Fruit fly (Drosophila melanogaster) whole organism, embryonic: ENCODE data around the gene CG1774.

ENCODE experiments used
- ATbp ChIP-seq: fragments of 200-800 bp; sonication (Bioruptor generic); optimal IDR thresholded peaks from 2 replicates; lab custom pipeline; 2017; ENCODE audit warnings: missing biosample characterization, mild to moderate bottlenecking, missing genetic modification characterization, missing genetic modification reagents
- CG10431 ChIP-seq: fragments of 200-800 bp; sonication (Bioruptor generic); optimal IDR thresholded peaks from 3 replicates; lab custom pipeline; 2018; ENCODE audit warnings: missing biosample characterization, mild to moderate bottlenecking, missing genetic modification characterization
- CG10543 ChIP-seq: fragments of 200-800 bp; sonication (Bioruptor generic); optimal IDR thresholded peaks from 3 replicates; lab custom pipeline; 2017; ENCODE audit warnings: missing biosample characterization, mild to moderate bottlenecking, missing genetic modification characterization, moderate library complexity
- CG12104 ChIP-seq: fragments of 200-800 bp; sonication (Bioruptor generic); optimal IDR thresholded peaks from 3 replicates; lab custom pipeline; 2016; ENCODE audit warnings: missing biosample characterization, missing genetic modification characterization
- CG12219 ChIP-seq: fragments of 200-800 bp; sonication (Bioruptor generic); optimal IDR thresholded peaks from 3 replicates; lab custom pipeline; 2018; ENCODE audit warnings: missing biosample characterization, mild to moderate bottlenecking, missing genetic modification characterization
- CG13123 ChIP-seq: fragments of 200-800 bp; sonication (Bioruptor generic); optimal IDR thresholded peaks from 2 replicates; lab custom pipeline; 2016; ENCODE audit warnings: missing biosample characterization, missing genetic modification characterization
- CG13624 ChIP-seq: fragments of 200-800 bp; sonication (Bioruptor generic); optimal IDR thresholded peaks from 2 replicates; lab custom pipeline; 2016; ENCODE audit warnings: missing biosample characterization, missing genetic modification characterization
- CG15479 ChIP-seq: fragments of 200-800 bp; sonication (Bioruptor generic); optimal IDR thresholded peaks from 3 replicates; lab custom pipeline; 2019; ENCODE audit warnings: missing biosample characterization, mild to moderate bottlenecking, missing genetic modification characterization, moderate library complexity
- CG17385 ChIP-seq: fragments of 200-800 bp; sonication (Bioruptor generic); optimal IDR thresholded peaks from 3 replicates; lab custom pipeline; 2018; ENCODE audit warnings: missing biosample characterization, mild to moderate bottlenecking, missing genetic modification characterization
- CG18476 ChIP-seq: fragments of 200-800 bp; sonication (Bioruptor generic); optimal IDR thresholded peaks from 2 replicates; lab custom pipeline; 2016; ENCODE audit warnings: missing biosample characterization, mild to moderate bottlenecking, missing genetic modification characterization
- CG18619 ChIP-seq: fragments of 200-800 bp; sonication (Bioruptor generic); optimal IDR thresholded peaks from 3 replicates; lab custom pipeline; 2017; ENCODE audit warnings: missing biosample characterization, mild to moderate bottlenecking, missing genetic modification characterization
- CG2120 ChIP-seq: fragments of 200-800 bp; sonication (Bioruptor generic); optimal IDR thresholded peaks from 3 replicates; lab custom pipeline; 2016; ENCODE audit warnings: missing biosample characterization, missing genetic modification characterization
- CG2678 ChIP-seq: fragments of 200-800 bp; sonication (Bioruptor generic); optimal IDR thresholded peaks from 3 replicates; lab custom pipeline; 2019; ENCODE audit warnings: missing biosample characterization, mild to moderate bottlenecking, missing genetic modification characterization, moderate library complexity
- CG3281 ChIP-seq: fragments of 200-800 bp; sonication (Bioruptor generic); optimal IDR thresholded peaks from 3 replicates; lab custom pipeline; 2017; ENCODE audit warnings: missing biosample characterization, mild to moderate bottlenecking, missing genetic modification characterization
- CG4328 ChIP-seq: fragments of 200-800 bp; sonication (Bioruptor generic); optimal IDR thresholded peaks from 3 replicates; lab custom pipeline; 2017; ENCODE audit warnings: missing biosample characterization, missing genetic modification reagents, missing genetic modification characterization
- CG5245 ChIP-seq: fragments of 200-800 bp; sonication (Bioruptor generic); optimal IDR thresholded peaks from 3 replicates; lab custom pipeline; 2016; ENCODE audit warnings: missing biosample characterization, missing genetic modification characterization
- CG8089 ChIP-seq: fragments of 200-800 bp; sonication (Bioruptor generic); optimal IDR thresholded peaks from 3 replicates; lab custom pipeline; 2016; ENCODE audit warnings: missing biosample characterization, missing genetic modification characterization
- CG9609 ChIP-seq: fragments of 200-800 bp; sonication (Bioruptor generic); optimal IDR thresholded peaks from 3 replicates; lab custom pipeline; 2016; ENCODE audit warnings: missing biosample characterization, missing genetic modification characterization
- CG9817 ChIP-seq: fragments of 200-800 bp; sonication (Bioruptor generic); optimal IDR thresholded peaks from 2 replicates; lab custom pipeline; 2018; ENCODE audit warnings: missing biosample characterization, mild to moderate bottlenecking, missing genetic modification characterization, moderate library complexity
- D ChIP-seq, 2 experiments: fragments of 200-800 bp in 1 of 2; fragments of >200 bp in 1 of 2; sonication (Bioruptor generic) in 1 of 2; optimal IDR thresholded peaks; 2 replicates in 1 of 2; 3 replicates in 1 of 2; lab custom pipeline; 2017; ENCODE audit warnings: mild to moderate bottlenecking in 1 of 2, missing biosample characterization in 1 of 2, missing genetic modification characterization in 1 of 2, missing genetic modification reagents in 1 of 2
- Dp ChIP-seq: fragments of 200-800 bp; sonication (Bioruptor generic); optimal IDR thresholded peaks from 2 replicates; lab custom pipeline; 2018; ENCODE audit warnings: missing biosample characterization, mild to moderate bottlenecking, missing genetic modification characterization, moderate library complexity
- Elba2 ChIP-seq: fragments of 200-800 bp; sonication (Bioruptor generic); optimal IDR thresholded peaks from 3 replicates; lab custom pipeline; 2016; ENCODE audit warnings: missing biosample characterization, missing genetic modification characterization
- Ets65A ChIP-seq: fragments of 200-800 bp; sonication (Bioruptor generic); peaks from one replicate; lab custom pipeline; 2016; ENCODE audit warnings: missing biosample characterization, missing genetic modification characterization
- Fer3 ChIP-seq: fragments of 200-800 bp; sonication (Bioruptor generic); optimal IDR thresholded peaks from 2 replicates; lab custom pipeline; 2018; ENCODE audit warnings: missing biosample characterization, mild to moderate bottlenecking, missing genetic modification characterization, moderate library complexity
- NK7.1 ChIP-seq: fragments of 200-800 bp; sonication (Bioruptor generic); optimal IDR thresholded peaks from 3 replicates; lab custom pipeline; 2016; ENCODE audit warnings: missing biosample characterization, missing genetic modification characterization
- Pdp1 ChIP-seq, 2 experiments: fragments of 200-800 bp; sonication (Bioruptor generic); optimal IDR thresholded peaks; 3 replicates each; lab custom pipeline; 2016; ENCODE audit warnings: missing biosample characterization in 2 of 2, missing genetic modification characterization in 2 of 2, mild to moderate bottlenecking in 1 of 2, moderate library complexity in 1 of 2
- Sry-δ ChIP-seq: fragments of 200-800 bp; sonication (Bioruptor generic); optimal IDR thresholded peaks from 2 replicates; lab custom pipeline; 2016; ENCODE audit warnings: missing biosample characterization, missing genetic modification characterization
- abd-A ChIP-seq: fragments of 200-800 bp; sonication (Bioruptor generic); optimal IDR thresholded peaks from 3 replicates; lab custom pipeline; 2019; ENCODE audit warnings: missing biosample characterization, mild to moderate bottlenecking, missing genetic modification characterization, moderate library complexity
- ac ChIP-seq: fragments of 200-800 bp; sonication (Bioruptor generic); optimal IDR thresholded peaks from 3 replicates; lab custom pipeline; 2017; ENCODE audit warnings: missing biosample characterization, mild to moderate bottlenecking, missing genetic modification characterization
- ash1 ChIP-seq: fragments of 200-800 bp; sonication (Bioruptor generic); optimal IDR thresholded peaks from 2 replicates; lab custom pipeline; 2018; ENCODE audit warnings: missing biosample characterization, mild to moderate bottlenecking, missing genetic modification characterization
- chinmo ChIP-seq: fragments of 200-800 bp; sonication (Bioruptor generic); IDR thresholded peaks from 4 replicates; pipeline ENCODE4 v1.3.6; 2022; ENCODE audit warnings: missing biosample characterization, missing genetic modification characterization; ENCODE audit not compliant: partially characterized antibody
- ci ChIP-seq: fragments of 200-800 bp; sonication (Bioruptor generic); IDR thresholded peaks from 3 replicates; pipeline ENCODE4 v1.3.6; 2022; ENCODE audit warnings: missing biosample characterization, missing genetic modification characterization
- eve ChIP-seq, 2 experiments: fragments of >200 bp; optimal IDR thresholded peaks; 2 replicates each; lab custom pipeline; 2017; ENCODE audit warnings: missing biosample characterization in 2 of 2, missing genetic modification characterization in 2 of 2
- exex ChIP-seq: fragments of 200-800 bp; sonication (Bioruptor generic); optimal IDR thresholded peaks from 4 replicates; lab custom pipeline; 2018; ENCODE audit warnings: missing biosample characterization, mild to moderate bottlenecking, missing genetic modification characterization, moderate library complexity
- fd64A ChIP-seq: fragments of 200-800 bp; sonication (Bioruptor generic); optimal IDR thresholded peaks from 3 replicates; lab custom pipeline; 2018; ENCODE audit warnings: missing biosample characterization, mild to moderate bottlenecking, missing genetic modification characterization
- fu2 ChIP-seq: fragments of 200-800 bp; sonication (Bioruptor generic); optimal IDR thresholded peaks from 2 replicates; lab custom pipeline; 2016; ENCODE audit warnings: missing biosample characterization, missing genetic modification characterization
- grn ChIP-seq: fragments of 200-800 bp; sonication (Bioruptor generic); optimal IDR thresholded peaks from 3 replicates; lab custom pipeline; 2017; ENCODE audit warnings: missing biosample characterization, missing genetic modification characterization
- gsb-n ChIP-seq: fragments of 200-800 bp; sonication (Bioruptor generic); optimal IDR thresholded peaks from 3 replicates; lab custom pipeline; 2018; ENCODE audit warnings: missing biosample characterization, mild to moderate bottlenecking, missing genetic modification characterization
- hkb ChIP-seq, 2 experiments: fragments of 200-800 bp in 1 of 2; fragments of >200 bp in 1 of 2; sonication (Bioruptor generic) in 1 of 2; IDR thresholded peaks in 1 of 2; optimal IDR thresholded peaks in 1 of 2; 2 replicates each; pipeline versions ENCODE4 v1.3.6 to Lab custom; 2017 to 2022; ENCODE audit warnings: missing biosample characterization in 1 of 2, missing genetic modification characterization in 1 of 2
- mld ChIP-seq: fragments of 200-800 bp; sonication (Bioruptor generic); IDR thresholded peaks from 3 replicates; pipeline ENCODE4 v1.3.6; 2022; ENCODE audit warnings: missing biosample characterization, missing genetic modification characterization; ENCODE audit not compliant: partially characterized antibody
- nerfin-1 ChIP-seq: fragments of 200-800 bp; sonication (Bioruptor generic); optimal IDR thresholded peaks from 3 replicates; lab custom pipeline; 2019; ENCODE audit warnings: missing biosample characterization, mild to moderate bottlenecking, missing genetic modification characterization, moderate library complexity
- pita ChIP-seq: fragments of 200-800 bp; sonication (Bioruptor generic); optimal IDR thresholded peaks from 2 replicates; lab custom pipeline; 2017; ENCODE audit warnings: missing biosample characterization, mild to moderate bottlenecking, missing genetic modification characterization
- pnt ChIP-seq: fragments of 200-800 bp; sonication (Bioruptor generic); optimal IDR thresholded peaks from 3 replicates; lab custom pipeline; 2016; ENCODE audit warnings: missing biosample characterization, missing genetic modification characterization
- pros ChIP-seq: fragments of 200-800 bp; sonication (Bioruptor generic); optimal IDR thresholded peaks from 3 replicates; lab custom pipeline; 2019; ENCODE audit warnings: missing biosample characterization, mild to moderate bottlenecking, missing genetic modification characterization, moderate library complexity
- sens ChIP-seq: fragments of 200-800 bp; sonication (Bioruptor generic); peaks from one replicate; lab custom pipeline; 2016; ENCODE audit warnings: missing biosample characterization, missing genetic modification characterization
- sens-2 ChIP-seq: fragments of 200-800 bp; sonication (Bioruptor generic); IDR thresholded peaks from 2 replicates; pipeline ENCODE4 v1.3.6; 2022; ENCODE audit warnings: missing biosample characterization, missing genetic modification characterization
- sima ChIP-seq: fragments of 200-800 bp; sonication (Bioruptor generic); optimal IDR thresholded peaks from 2 replicates; lab custom pipeline; 2016; ENCODE audit warnings: missing biosample characterization, missing genetic modification characterization
- tap ChIP-seq: fragments of 200-800 bp; optimal IDR thresholded peaks from 3 replicates; lab custom pipeline; 2019; ENCODE audit warnings: missing biosample characterization, mild to moderate bottlenecking, missing genetic modification characterization, moderate library complexity
- tgo ChIP-seq: fragments of 200-800 bp; sonication (Bioruptor generic); IDR thresholded peaks from 3 replicates; pipeline ENCODE4 v1.3.6; 2022; ENCODE audit warnings: missing biosample characterization, missing genetic modification characterization
- yki ChIP-seq: fragments of >200 bp; optimal IDR thresholded peaks from 3 replicates; lab custom pipeline; 2018

CG1774 gene

dm6 chr3R:31607287-31607849, 14.8 kb downstream of the CG1774 start:
- peak; percentile 73; the same call in 1 of the 4 replicates for TF ChIP-seq chinmo (GFP tag; lab: Robert Waterston, UW)
- no peak for TF ChIP-seq Sry-δ (GFP tag; lab: Kevin White, UChicago)
- 0 out of 3 replicates have a peak, but pooled peaks have one; percentile 16 for TF ChIP-seq ci (GFP tag; lab: Robert Waterston, UW)
- TF ChIP-seq sima: no peak
- no peak for TF ChIP-seq pnt (GFP tag; lab: Kevin White, UChicago)
- TF ChIP-seq Ets65A (GFP tag; lab: Kevin White, UChicago): peak; percentile 72
- TF ChIP-seq CG2120 (GFP tag; lab: Kevin White, UChicago): no peak
- no peak for TF ChIP-seq abd-A (tag; lab: Kevin White, UChicago)
- TF ChIP-seq CG9609 (GFP tag; lab: Kevin White, UChicago): no peak
- peak; percentile 17 for TF ChIP-seq exex (tag; lab: Kevin White, UChicago)
- peak; percentile 58 for TF ChIP-seq CG15479
- TF ChIP-seq CG18476 (GFP tag; lab: Kevin White, UChicago): no peak
- TF ChIP-seq eve (GFP tag; optimal IDR thresholded peaks at IDR 0.05; lab: Kevin White, UChicago): peak in 1 of 2 experiments; percentile 50
- TF ChIP-seq pros (GFP tag; lab: Kevin White, UChicago): peak; percentile 67
- TF ChIP-seq nerfin-1 (tag; lab: Kevin White, UChicago): peak; percentile 80
- no peak for TF ChIP-seq CG8089 (GFP tag; lab: Kevin White, UChicago)
- no peak for TF ChIP-seq CG13123 (GFP tag; lab: Kevin White, UChicago)
- TF ChIP-seq ash1: no peak
- no peak for TF ChIP-seq tgo (GFP tag; lab: Robert Waterston, UW)
- no peak for TF ChIP-seq CG5245
- TF ChIP-seq Elba2 (GFP tag; lab: Kevin White, UChicago): no peak
- TF ChIP-seq ac (GFP tag; lab: Kevin White, UChicago): peak; percentile 26
- TF ChIP-seq hkb (optimal IDR thresholded peaks at IDR 0.05; lab: Kevin White, UChicago): no peak
- TF ChIP-seq hkb (GFP tag; IDR thresholded peaks at IDR 0.05; lab: Robert Waterston, UW): 0 out of 2 replicates have a peak, but pooled peaks have one; percentile 11
- no peak for TF ChIP-seq pita
- TF ChIP-seq grn: peak; percentile 47
- peak in 1 of 2 experiments; percentile 91 for TF ChIP-seq Pdp1 (GFP tag; optimal IDR thresholded peaks at IDR 0.05; lab: Kevin White, UChicago)
- peak; percentile 25 for TF ChIP-seq CG10431
- TF ChIP-seq fu2 (GFP tag; lab: Kevin White, UChicago): no peak

- TF ChIP-seq D (optimal IDR thresholded peaks at IDR 0.05; lab: Kevin White, UChicago): no peak
- TF ChIP-seq D (GFP tag; optimal IDR thresholded peaks at IDR 0.05; lab: Kevin White, UChicago): no peak
- no peak for TF ChIP-seq tap
- peak; percentile 45 for TF ChIP-seq ATbp (GFP tag; lab: Kevin White, UChicago)
- TF ChIP-seq CG2678 (tag; lab: Kevin White, UChicago): peak; percentile 17
- no peak for TF ChIP-seq fd64A (GFP tag; lab: Kevin White, UChicago)
- peak; percentile 8 for TF ChIP-seq CG18619 (GFP tag; lab: Kevin White, UChicago)
- peak; percentile 50 for TF ChIP-seq CG13624 (GFP tag; lab: Kevin White, UChicago)
- peak; percentile 45 for TF ChIP-seq CG3281 (GFP tag; lab: Kevin White, UChicago)
- TF ChIP-seq CG4328: peak; percentile 14
- TF ChIP-seq gsb-n (tag; lab: Kevin White, UChicago): no peak
- peak; percentile 35 for TF ChIP-seq sens
- TF ChIP-seq NK7.1 (GFP tag; lab: Kevin White, UChicago): no peak
- peak; percentile 29 for TF ChIP-seq CG17385 (GFP tag; lab: Kevin White, UChicago)
- no peak for TF ChIP-seq Fer3 (tag; lab: Kevin White, UChicago)
- TF ChIP-seq yki: no peak
- TF ChIP-seq CG9817: peak; percentile 1
- TF ChIP-seq CG12104 (GFP tag; lab: Kevin White, UChicago): peak; percentile 21
- no peak for TF ChIP-seq CG10543
- TF ChIP-seq mld (GFP tag; lab: Robert Waterston, UW): no peak
- TF ChIP-seq Dp (GFP tag; lab: Kevin White, UChicago): no peak
- TF ChIP-seq CG12219: no peak
- TF ChIP-seq sens-2 (GFP tag; lab: Robert Waterston, UW): no peak
Observed at dm6 chr3R:31608030-31608429, 15.4 kb downstream of the CG1774 start.
